Worm (Caenorhabditis elegans): ENCODE data around the gene nit-1.

Gene nit-1

DNA sequence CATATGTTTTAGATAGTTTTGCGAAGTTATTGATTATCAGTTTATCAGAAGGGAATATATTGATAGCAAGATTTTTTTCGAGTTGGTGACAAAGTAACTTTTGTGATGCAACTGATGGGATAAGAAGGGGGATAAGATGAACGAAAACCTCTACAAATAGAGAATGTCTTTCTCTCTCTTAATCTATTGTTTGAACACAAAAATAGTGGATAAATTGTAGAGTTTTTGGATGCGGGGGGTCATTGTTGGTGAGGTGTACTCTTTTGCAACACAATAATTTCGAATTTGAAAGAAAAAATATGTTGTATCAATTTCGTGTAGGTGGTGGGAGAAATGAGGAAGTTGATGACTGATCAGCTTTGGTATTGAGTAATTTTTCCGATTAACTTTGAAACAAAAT is 4.1 kb downstream of the nit-1 start, which contains the start of gene ZK1058.9:
TSS of gene ZK1058.9 (minus strand) at position 101 of the 400 bp plus-strand sequence.
- TF ChIP-seq ztf-4 (tag; optimal IDR thresholded peaks at IDR 0.05) (no peak), lin-39 (tag; optimal IDR thresholded peaks at IDR 0.05) (no peak), elt-2 (tag; optimal IDR thresholded peaks at IDR 0.05) (no peak), nhr-12 (tag; optimal IDR thresholded peaks at IDR 0.05) (no peak), ceh-82 (tag; optimal IDR thresholded peaks at IDR 0.05) (no peak), sea-2 (GFP tag; optimal IDR thresholded peaks at IDR 0.05) (no peak), egl-27 (tag; optimal IDR thresholded peaks at IDR 0.05) (no peak)

DNA sequence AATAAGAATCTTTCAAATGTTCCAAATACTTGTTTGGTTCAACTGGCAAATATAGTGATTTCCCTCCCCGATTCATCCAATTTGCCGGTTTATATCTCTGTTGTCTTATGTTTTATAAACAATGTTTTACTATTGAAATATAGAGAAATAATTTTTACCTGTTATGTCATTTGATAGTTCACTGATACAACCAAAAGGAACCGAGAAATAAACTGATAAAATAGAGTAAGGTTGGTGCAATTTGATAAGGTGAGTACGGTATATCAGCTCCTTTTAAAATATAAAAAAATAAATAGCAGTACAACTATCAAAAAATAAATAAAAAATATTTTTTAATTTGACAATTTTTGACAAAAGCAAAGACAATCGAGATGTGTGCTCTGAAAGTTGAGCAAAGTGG is 4.8 kb downstream of the nit-1 start:
- TF ChIP-seq nhr-67 (tag; optimal IDR thresholded peaks at IDR 0.05) (no peak), zag-1 (tag; optimal IDR thresholded peaks at IDR 0.05) (no peak), lsy-12 (tag; optimal IDR thresholded peaks at IDR 0.05) (no peak), nhr-237 (tag; optimal IDR thresholded peaks at IDR 0.05) (no peak), mdl-1 (tag; optimal IDR thresholded peaks at IDR 0.05) (no peak), ztf-11 (tag; optimal IDR thresholded peaks at IDR 0.05) (no peak), eor-1 (tag; optimal IDR thresholded peaks at IDR 0.05) (no peak)

ce11 chrIII:3927450-3927849 is 5.4 kb downstream of the nit-1 start:
- TF ChIP-seq ceh-16 (tag; optimal IDR thresholded peaks at IDR 0.05), result no peak
- TF ChIP-seq R02D3.7 (tag; optimal IDR thresholded peaks at IDR 0.05), result no peak
- TF ChIP-seq egl-5 (tag; optimal IDR thresholded peaks at IDR 0.05), result peak; percentile 67
- TF ChIP-seq nhr-67 (tag; optimal IDR thresholded peaks at IDR 0.05), result no peak
- TF ChIP-seq elt-2 (tag; optimal IDR thresholded peaks at IDR 0.05), result no peak
- TF ChIP-seq ama-1 (optimal IDR thresholded peaks at IDR 0.05), result no peak
- TF ChIP-seq ZK546.5 (tag; optimal IDR thresholded peaks at IDR 0.05), result no peak

DNA sequence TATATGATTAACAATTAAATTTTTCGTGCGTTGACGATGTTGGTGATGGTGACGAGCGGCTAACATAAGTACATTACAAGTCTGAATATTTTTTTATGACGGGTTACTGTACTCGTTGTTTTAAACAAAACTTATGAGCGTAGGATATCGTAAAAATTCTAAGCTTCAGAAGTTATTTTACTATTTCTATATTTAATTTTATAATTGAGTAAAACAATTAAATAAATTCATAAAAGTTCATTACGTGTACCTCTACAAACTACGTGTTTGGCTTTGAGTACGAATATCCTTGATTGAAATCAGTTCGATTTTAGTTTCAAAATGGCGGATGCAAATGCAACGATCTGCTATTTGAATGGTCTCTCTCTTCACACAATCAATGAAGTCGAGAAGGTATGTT is 6.1 kb downstream of the nit-1 start, which contains the start of gene F37A8.1:
TSS of gene F37A8.1 (plus strand) at position 301 of the 400 bp plus-strand sequence.
- TF ChIP-seq jun-1 (tag; optimal IDR thresholded peaks at IDR 0.05), result no peak
- TF ChIP-seq nfya-1 (tag; optimal IDR thresholded peaks at IDR 0.05; ENCODE audit: insufficient read depth), result no peak
- TF ChIP-seq ama-1 (optimal IDR thresholded peaks at IDR 0.05), result no peak
- no peak for TF ChIP-seq mml-1 (tag; optimal IDR thresholded peaks at IDR 0.05)
- TF ChIP-seq lin-39 (tag; optimal IDR thresholded peaks at IDR 0.05), result no peak
- TF ChIP-seq zag-1 (tag; optimal IDR thresholded peaks at IDR 0.05), result no peak
- TF ChIP-seq ceh-82 (tag; optimal IDR thresholded peaks at IDR 0.05), result no peak
- no peak for TF ChIP-seq ceh-16 (tag; optimal IDR thresholded peaks at IDR 0.05)
- no peak for TF ChIP-seq nhr-25 (tag; optimal IDR thresholded peaks at IDR 0.05)
- TF ChIP-seq nhr-43 (tag; optimal IDR thresholded peaks at IDR 0.05; ENCODE audit: poor library complexity, severe bottlenecking), result no peak
- no peak for TF ChIP-seq elt-2 (tag; optimal IDR thresholded peaks at IDR 0.05)

DNA sequence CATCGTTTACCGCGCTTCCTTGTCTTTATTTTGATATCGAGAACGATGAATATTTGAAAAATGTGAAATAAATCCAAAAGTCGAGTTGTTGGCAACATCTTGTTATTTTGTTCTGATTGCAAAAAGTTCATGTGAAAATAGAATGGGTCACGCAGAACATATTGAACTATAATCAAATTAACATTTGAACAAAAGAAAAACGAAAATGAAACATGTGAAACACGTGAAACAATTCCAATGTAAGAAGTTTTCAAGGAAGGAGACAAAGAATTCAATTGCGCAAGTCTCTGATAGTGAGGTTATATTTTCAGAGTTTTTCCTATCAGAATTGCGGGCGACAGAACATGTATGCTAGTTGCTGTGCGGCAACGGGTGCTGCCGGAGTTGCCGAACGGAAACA is 9.4 kb downstream of the nit-1 start, which contains the start of gene F37A8.2:
TSS of gene F37A8.2 (minus strand) at position 101 of the 400 bp plus-strand sequence.
- TF ChIP-seq nhr-23 (tag; optimal IDR thresholded peaks at IDR 0.05), result no peak
- TF ChIP-seq fkh-2 (tag; optimal IDR thresholded peaks at IDR 0.05), result no peak
- no peak for TF ChIP-seq ama-1 (optimal IDR thresholded peaks at IDR 0.05)
- TF ChIP-seq egl-5 (tag; optimal IDR thresholded peaks at IDR 0.05), result no peak
- no peak for TF ChIP-seq sea-2 (GFP tag; optimal IDR thresholded peaks at IDR 0.05)
- no peak for TF ChIP-seq elt-1 (tag; optimal IDR thresholded peaks at IDR 0.05)
- TF ChIP-seq aly-2 (tag; optimal IDR thresholded peaks at IDR 0.05), result no peak
- no peak for TF ChIP-seq pqm-1 (tag; optimal IDR thresholded peaks at IDR 0.05)
- TF ChIP-seq lin-39 (tag; optimal IDR thresholded peaks at IDR 0.05), result no peak
- TF ChIP-seq unc-62 (GFP tag; optimal IDR thresholded peaks at IDR 0.05), result no peak
- TF ChIP-seq mdl-1 (tag; optimal IDR thresholded peaks at IDR 0.05), result no peak
- TF ChIP-seq hmg-11 (tag; optimal IDR thresholded peaks at IDR 0.05), result no peak
- TF ChIP-seq fos-1 (tag; optimal IDR thresholded peaks at IDR 0.05), result no peak
- TF ChIP-seq R02D3.7 (tag; optimal IDR thresholded peaks at IDR 0.05), result no peak
- TF ChIP-seq ZK546.5 (tag; optimal IDR thresholded peaks at IDR 0.05), result no peak
- no peak for TF ChIP-seq daf-12 (tag; optimal IDR thresholded peaks at IDR 0.05)
- TF ChIP-seq nhr-237 (tag; optimal IDR thresholded peaks at IDR 0.05), result no peak
- no peak for TF ChIP-seq nhr-28 (tag; optimal IDR thresholded peaks at IDR 0.05)
